Worm (Caenorhabditis elegans) whole organism, midembryonic: ENCODE data around the gene nhr-25.

Source experiments
- flt-1 ChIP-seq: fragments of 200-800 bp; sonication (Bioruptor generic); IDR thresholded peaks from 2 replicates; pipeline ENCODE4 v1.3.6; 2022; ENCODE audit warnings: missing genetic modification characterization, missing compliant biosample characterization
- klf-2 ChIP-seq: fragments of 200-800 bp; sonication (Bioruptor generic); conservative IDR thresholded peaks from 2 replicates; pipeline ENCODE4 v1.3.6; 2022; ENCODE audit warnings: missing genetic modification reagents, missing genetic modification characterization, missing compliant biosample characterization
- med-1 ChIP-seq: sonication (generic microtip); optimal IDR thresholded peaks from 2 replicates; lab custom pipeline; 2017; ENCODE audit warnings: missing genetic modification characterization, mild to moderate bottlenecking, missing compliant biosample characterization, antibody characterized with exemption, missing genetic modification reagents; ENCODE audit not compliant: insufficient read depth
- ref-1 ChIP-seq: fragments of 200-800 bp; sonication (Bioruptor generic); conservative IDR thresholded peaks from 2 replicates; pipeline ENCODE4 v1.3.6; 2022; ENCODE audit warnings: missing genetic modification reagents, missing genetic modification characterization, missing compliant biosample characterization
- ztf-23 ChIP-seq: fragments of 200-800 bp; sonication (Bioruptor generic); IDR thresholded peaks from 2 replicates; pipeline ENCODE4 v1.3.6; 2022; ENCODE audit warnings: missing genetic modification reagents, missing genetic modification characterization, missing compliant biosample characterization
- ztf-29 ChIP-seq: fragments of 200-800 bp; sonication (Bioruptor generic); IDR thresholded peaks from 2 replicates; pipeline ENCODE4 v1.3.6; 2022; ENCODE audit warnings: missing genetic modification reagents, missing genetic modification characterization, missing compliant biosample characterization

DNA sequence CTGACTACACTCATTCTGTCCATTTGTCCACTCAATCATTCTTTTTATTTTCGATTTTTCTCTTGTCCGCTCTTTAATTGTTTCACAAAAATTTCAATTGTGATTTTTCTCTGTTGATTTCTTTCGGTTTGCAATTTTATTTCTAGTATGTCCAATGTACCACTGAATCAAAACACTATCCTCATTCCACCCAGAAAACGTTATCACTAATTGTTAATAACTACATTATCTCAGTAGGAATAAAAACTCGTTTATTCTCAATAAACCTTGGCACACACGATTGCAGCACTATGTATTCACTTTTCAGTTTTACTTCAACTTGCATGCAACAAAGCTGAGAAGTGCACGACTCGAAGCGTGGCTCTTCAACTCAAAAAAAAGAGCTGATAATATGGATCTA, 43.1 kb downstream of the nhr-25 start, which contains the start of gene K03A11.1:
- TF ChIP-seq ref-1 (no peak), ztf-23 (no peak), klf-2 (GFP tag; lab: Robert Waterston, UW) (no peak), ztf-29 (no peak), med-1 (GFP tag; lab: Kevin White, UChicago) (no peak), flt-1 (no peak)
